Worm (Caenorhabditis elegans) whole organism, L4 larva: ENCODE measurements around the gene clc-1.
A peak's percentile ranks its signal among the peaks of the same experiment; 100 is the strongest.

Experiments
- D1046.2 ChIP-seq: fragments of 200-800 bp; sonication (Bioruptor generic); IDR thresholded peaks from 2 replicates; pipeline ENCODE4 v1.3.6; 2022; ENCODE audit warnings: missing genetic modification characterization, missing compliant biosample characterization
- F10B5.3 ChIP-seq: sonication (generic microtip); optimal IDR thresholded peaks from 2 replicates; lab custom pipeline; 2016; ENCODE audit warnings: mild to moderate bottlenecking, missing genetic modification characterization, missing compliant biosample characterization
- F44E2.7 ChIP-seq: fragments of 200-800 bp; sonication (Bioruptor generic); IDR thresholded peaks from 2 replicates; pipeline ENCODE4 v2.1.2; 2022; ENCODE audit warnings: missing genetic modification characterization, missing compliant biosample characterization
- F49E8.2 ChIP-seq: sonication (generic microtip); optimal IDR thresholded peaks from 2 replicates; lab custom pipeline; 2016; ENCODE audit warnings: missing compliant biosample characterization, mild to moderate bottlenecking, missing genetic modification characterization, borderline replicate concordance
- T20F7.1 ChIP-seq: fragments of 200-800 bp; sonication (Bioruptor generic); optimal IDR thresholded peaks from 2 replicates; lab custom pipeline; 2018; ENCODE audit warnings: mild to moderate bottlenecking, missing genetic modification characterization, missing compliant biosample characterization
- Y105C5A.15 ChIP-seq: fragments of 200-800 bp; sonication (Bioruptor generic); IDR thresholded peaks from 2 replicates; pipeline ENCODE4 v1.3.6; 2022; ENCODE audit warnings: missing genetic modification characterization, missing compliant biosample characterization
- ZK337.2 ChIP-seq: fragments of 200-800 bp; sonication (Bioruptor generic); IDR thresholded peaks from 2 replicates; pipeline ENCODE4 v1.3.6; 2022; ENCODE audit warnings: missing genetic modification reagents, missing genetic modification characterization, missing compliant biosample characterization
- ZK546.5 ChIP-seq, 2 experiments: sonication (generic microtip); optimal IDR thresholded peaks; 2 replicates each; lab custom pipeline; 2017; ENCODE audit warnings: missing biosample characterization in 2 of 2, missing genetic modification characterization in 2 of 2
- attf-4 ChIP-seq: sonication (generic microtip); optimal IDR thresholded peaks from 3 replicates; lab custom pipeline; 2017; ENCODE audit warnings: missing biosample characterization, missing genetic modification characterization
- ceh-28 ChIP-seq: fragments of 150-350 bp; optimal IDR thresholded peaks from 2 replicates; lab custom pipeline; 2014; ENCODE audit warnings: missing biosample characterization, missing genetic modification reagents, missing genetic modification characterization
- ceh-44 ChIP-seq: fragments of 200-800 bp; sonication (Bioruptor generic); IDR thresholded peaks from 2 replicates; pipeline ENCODE4 v1.3.6; 2022; ENCODE audit warnings: missing genetic modification reagents, missing genetic modification characterization, missing compliant biosample characterization
- ceh-62 ChIP-seq: sonication (generic microtip); optimal IDR thresholded peaks from 2 replicates; lab custom pipeline; 2017; ENCODE audit warnings: missing biosample characterization, missing genetic modification characterization
- ces-1 ChIP-seq: fragments of 150-350 bp; sonication (generic microtip); optimal IDR thresholded peaks from 4 replicates; lab custom pipeline; 2014; ENCODE audit warnings: missing biosample characterization, missing genetic modification reagents, missing genetic modification characterization
- ctbp-1 ChIP-seq: fragments of 200-800 bp; sonication (Bioruptor generic); IDR thresholded peaks from 2 replicates; pipeline ENCODE4 v1.3.6; 2022; ENCODE audit warnings: missing genetic modification reagents, missing genetic modification characterization, missing compliant biosample characterization
- daf-12 ChIP-seq: fragments of 150-350 bp; optimal IDR thresholded peaks from 2 replicates; lab custom pipeline; 2014; ENCODE audit warnings: missing biosample characterization, missing genetic modification reagents, missing genetic modification characterization
- daf-19 ChIP-seq: fragments of 200-800 bp; sonication (Bioruptor generic); conservative IDR thresholded peaks from 2 replicates; pipeline ENCODE4 v1.3.6; 2022; ENCODE audit warnings: missing genetic modification characterization, missing compliant biosample characterization
- dmd-8 ChIP-seq: fragments of 200-800 bp; sonication (Bioruptor generic); IDR thresholded peaks from 2 replicates; pipeline ENCODE4 v1.3.6; 2022; ENCODE audit warnings: missing genetic modification characterization, missing compliant biosample characterization
- dmd-9 ChIP-seq: fragments of 200-800 bp; sonication (Bioruptor generic); IDR thresholded peaks from 2 replicates; pipeline ENCODE4 v1.3.6; 2022; ENCODE audit warnings: missing genetic modification reagents, missing genetic modification characterization, missing compliant biosample characterization
- dve-1 ChIP-seq: sonication (generic microtip); optimal IDR thresholded peaks from 2 replicates; lab custom pipeline; 2017; ENCODE audit warnings: antibody characterized with exemption, mild to moderate bottlenecking, missing genetic modification characterization, missing compliant biosample characterization; ENCODE audit not compliant: insufficient read depth
- egl-27 ChIP-seq: sonication (generic microtip); optimal IDR thresholded peaks from 3 replicates; lab custom pipeline; 2017; ENCODE audit warnings: missing biosample characterization, missing genetic modification reagents, missing genetic modification characterization
- hif-1 ChIP-seq, 2 experiments: sonication (generic microtip); optimal IDR thresholded peaks; 2 replicates each; lab custom pipeline; 2016 to 2017; ENCODE audit warnings: missing compliant biosample characterization in 2 of 2, missing genetic modification characterization in 2 of 2, missing genetic modification reagents in 2 of 2, missing genotype in 2 of 2, mild to moderate bottlenecking in 1 of 2
- jun-1 ChIP-seq: fragments of 150-350 bp; optimal IDR thresholded peaks from 2 replicates; lab custom pipeline; 2014; ENCODE audit warnings: missing biosample characterization, missing genetic modification reagents, missing genetic modification characterization
- lim-7 ChIP-seq: fragments of 200-800 bp; sonication (Bioruptor generic); IDR thresholded peaks from 2 replicates; pipeline ENCODE4 v1.3.6; 2022; ENCODE audit warnings: missing genetic modification characterization, missing compliant biosample characterization
- lin-1 ChIP-seq: fragments of 200-800 bp; sonication (Bioruptor generic); IDR thresholded peaks from 2 replicates; pipeline ENCODE4 v1.3.6; 2022; ENCODE audit warnings: missing genetic modification reagents, missing genetic modification characterization, missing compliant biosample characterization
- lin-13 ChIP-seq: fragments of 150-350 bp; optimal IDR thresholded peaks from 2 replicates; lab custom pipeline; 2014; ENCODE audit warnings: missing biosample characterization, missing genetic modification reagents, missing genetic modification characterization
- lin-29 ChIP-seq: fragments of 200-800 bp; sonication (Bioruptor generic); IDR thresholded peaks from 2 replicates; pipeline ENCODE4 v1.3.6; 2022; ENCODE audit warnings: missing genetic modification reagents, missing genetic modification characterization, missing compliant biosample characterization
- lin-38 ChIP-seq: fragments of 200-800 bp; sonication (Bioruptor generic); IDR thresholded peaks from 2 replicates; pipeline ENCODE4 v1.3.6; 2022; ENCODE audit warnings: missing genetic modification reagents, missing genetic modification characterization, missing compliant biosample characterization
- madf-5 ChIP-seq, 2 experiments: fragments of 200-800 bp; sonication (Bioruptor generic); IDR thresholded peaks; 2 replicates each; pipeline ENCODE4 v1.3.6; 2022; ENCODE audit warnings: missing compliant biosample characterization in 2 of 2, missing genetic modification characterization in 2 of 2
- nhr-11 ChIP-seq: fragments of 150-350 bp; optimal IDR thresholded peaks from 2 replicates; lab custom pipeline; 2014; ENCODE audit warnings: missing biosample characterization, missing genetic modification characterization
- nhr-28 ChIP-seq: fragments of 150-350 bp; optimal IDR thresholded peaks from 2 replicates; lab custom pipeline; 2014; ENCODE audit warnings: missing biosample characterization, missing genetic modification characterization
- nhr-41 ChIP-seq: fragments of 200-800 bp; sonication (Bioruptor generic); IDR thresholded peaks from 2 replicates; pipeline ENCODE4 v1.3.6; 2022; ENCODE audit warnings: missing genetic modification reagents, missing genetic modification characterization, missing compliant biosample characterization
- nhr-48 ChIP-seq: sonication (generic microtip); optimal IDR thresholded peaks from 2 replicates; lab custom pipeline; 2016; ENCODE audit warnings: mild to moderate bottlenecking, missing genetic modification characterization, missing compliant biosample characterization
- nhr-6 ChIP-seq: fragments of 150-350 bp; optimal IDR thresholded peaks from 2 replicates; lab custom pipeline; 2014; ENCODE audit warnings: missing biosample characterization, missing genetic modification characterization
- nhr-76 ChIP-seq: fragments of 150-350 bp; optimal IDR thresholded peaks from 2 replicates; lab custom pipeline; 2014; ENCODE audit warnings: missing biosample characterization, missing genetic modification characterization
- pqm-1 ChIP-seq: sonication (generic microtip); optimal IDR thresholded peaks from 2 replicates; lab custom pipeline; 2017; ENCODE audit warnings: missing biosample characterization, missing genetic modification characterization
- rbr-2 ChIP-seq: sonication (generic microtip); optimal IDR thresholded peaks from 2 replicates; lab custom pipeline; 2016; ENCODE audit warnings: missing genotype, missing genetic modification characterization, missing compliant biosample characterization
- saeg-2 ChIP-seq: fragments of 200-800 bp; sonication (Bioruptor generic); IDR thresholded peaks from 2 replicates; pipeline ENCODE4 v1.3.6; 2022; ENCODE audit warnings: missing genetic modification reagents, missing genetic modification characterization, missing compliant biosample characterization
- sdz-12 ChIP-seq: fragments of 200-800 bp; sonication (Bioruptor generic); optimal IDR thresholded peaks from 2 replicates; lab custom pipeline; 2018; ENCODE audit warnings: mild to moderate bottlenecking, missing genetic modification characterization, missing compliant biosample characterization
- snpc-1.2 ChIP-seq: fragments of 200-800 bp; sonication (Bioruptor generic); IDR thresholded peaks from 2 replicates; pipeline ENCODE4 v1.3.6; 2022; ENCODE audit warnings: missing genetic modification reagents, missing genetic modification characterization, missing compliant biosample characterization
- unc-130 ChIP-seq: sonication (generic microtip); optimal IDR thresholded peaks from 2 replicates; lab custom pipeline; 2016; ENCODE audit warnings: missing genetic modification reagents, missing genetic modification characterization, missing compliant biosample characterization
- unc-39 ChIP-seq: sonication (generic microtip); optimal IDR thresholded peaks from 2 replicates; lab custom pipeline; 2017; ENCODE audit warnings: missing biosample characterization, missing genetic modification characterization
- unc-62 ChIP-seq, 3 experiments: fragments of 150-350 bp in 1 of 3; sonication (generic microtip); optimal IDR thresholded peaks in 2 of 3; peaks in 1 of 3; 1 replicate in 1 of 3; 2 replicates in 2 of 3; lab custom pipeline; 2014 to 2017; ENCODE audit warnings: missing biosample characterization in 3 of 3, missing genetic modification characterization in 3 of 3, missing genetic modification reagents in 3 of 3, missing genotype in 1 of 3
- vab-7 ChIP-seq: fragments of 200-800 bp; sonication (Bioruptor generic); IDR thresholded peaks from 2 replicates; pipeline ENCODE4 v1.3.6; 2022; ENCODE audit warnings: missing genetic modification reagents, missing genetic modification characterization, missing compliant biosample characterization
- zfp-3 ChIP-seq: fragments of 200-800 bp; sonication (Bioruptor generic); conservative IDR thresholded peaks from 2 replicates; pipeline ENCODE4 v1.3.6; 2022; ENCODE audit warnings: missing genetic modification reagents, missing genetic modification characterization, missing compliant biosample characterization
- zip-11 ChIP-seq: fragments of 200-800 bp; sonication (Bioruptor generic); IDR thresholded peaks from 2 replicates; pipeline ENCODE4 v1.3.6; 2022; ENCODE audit warnings: missing genetic modification characterization, missing compliant biosample characterization
- ztf-11 ChIP-seq: fragments of 150-350 bp; optimal IDR thresholded peaks from 2 replicates; lab custom pipeline; 2014; ENCODE audit warnings: missing biosample characterization, missing genetic modification characterization
- ztf-7 ChIP-seq: fragments of 150-350 bp; optimal IDR thresholded peaks from 2 replicates; lab custom pipeline; 2014; ENCODE audit warnings: missing biosample characterization, missing genetic modification characterization

clc-1 gene

DNA sequence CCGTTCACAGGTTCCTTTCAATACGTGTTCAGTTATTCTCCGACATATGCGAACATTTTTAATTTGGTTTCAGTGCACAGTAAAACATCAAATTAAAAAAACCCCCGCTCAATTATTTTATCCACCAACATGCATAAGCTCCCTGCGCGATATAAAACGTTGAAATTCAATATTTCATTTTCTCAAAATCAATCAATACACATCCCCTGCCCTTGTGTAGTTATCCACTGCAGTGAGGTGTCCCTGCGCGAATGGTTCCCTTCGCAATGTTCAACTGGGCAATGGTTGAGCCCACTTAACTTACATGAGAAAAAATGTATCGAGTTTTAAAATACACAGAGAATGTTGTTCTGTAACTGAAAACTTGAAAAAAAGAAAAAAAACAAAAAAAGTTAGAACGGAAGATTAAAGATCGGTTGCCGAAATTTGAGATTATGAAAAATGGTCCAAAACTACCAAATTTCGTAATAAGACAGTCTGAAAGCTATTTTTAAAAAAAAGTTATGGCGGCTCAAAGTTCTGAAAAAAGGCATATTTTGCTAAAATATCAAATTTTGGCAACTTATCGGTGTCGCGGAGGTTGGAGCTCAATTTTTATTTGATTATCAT lies 46.8 kb downstream of the clc-1 start (continued):
- TF ChIP-seq ZK546.5 (tag; optimal IDR thresholded peaks at IDR 0.05; lab: Kevin White, UChicago): peak; percentile 67 to 83
- peak; percentile 97 for TF ChIP-seq nhr-11 (tag; lab: Kevin White, UChicago)
- peak; percentile 80 for TF ChIP-seq snpc-1.2 (GFP tag; lab: Robert Waterston, UW)
- peak; percentile 98 for TF ChIP-seq ces-1 (GFP tag; lab: Kevin White, UChicago)
- peak; percentile 28 for TF ChIP-seq ceh-62 (tag; lab: Kevin White, UChicago)
- peak; percentile 99 for TF ChIP-seq daf-19
- peak; percentile 98 for TF ChIP-seq nhr-48
- TF ChIP-seq vab-7 (GFP tag; lab: Robert Waterston, UW): peak; percentile 99
- TF ChIP-seq sdz-12 (GFP tag; lab: Kevin White, UChicago): peak; percentile 90
- peak; percentile 99 for TF ChIP-seq ctbp-1
- peak; percentile 100 for TF ChIP-seq jun-1 (tag; lab: Kevin White, UChicago)
- peak; percentile 94 for TF ChIP-seq T20F7.1 (GFP tag; lab: Kevin White, UChicago)
- peak; percentile 88 for TF ChIP-seq nhr-76 (tag; lab: Kevin White, UChicago)
- TF ChIP-seq D1046.2 (GFP tag; lab: Robert Waterston, UW): peak; percentile 94
- TF ChIP-seq saeg-2: peak; percentile 99
- peak; percentile 99 for TF ChIP-seq lin-29 (GFP tag; lab: Robert Waterston, UW)
- peak; percentile 95 for TF ChIP-seq ztf-7 (tag; lab: Kevin White, UChicago)

DNA sequence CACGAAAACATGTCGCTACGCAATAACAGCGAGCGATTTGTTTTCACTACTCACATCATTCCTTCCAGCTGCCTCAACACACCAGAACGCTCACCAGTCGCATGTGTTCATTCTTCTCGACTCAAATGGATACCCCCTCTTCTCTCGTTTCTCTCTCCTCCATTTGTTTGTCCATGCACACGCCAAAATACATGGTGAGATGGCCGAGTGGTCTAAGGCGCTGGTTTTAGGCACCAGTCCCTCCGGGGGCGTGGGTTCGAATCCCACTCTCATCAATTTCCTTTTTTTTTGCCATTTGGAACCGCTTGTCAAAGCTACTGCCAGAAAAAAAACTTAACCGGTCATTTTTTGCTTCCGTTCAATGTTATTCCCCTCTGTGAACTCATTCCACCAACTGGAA lies 48.2 kb downstream of the clc-1 start:
- TF ChIP-seq ceh-44 (peak; percentile 75; the same call in 1 of the 2 replicates), pqm-1 (no peak), dmd-9 (GFP tag; lab: Robert Waterston, UW) (peak; percentile 74; the same call in 1 of the 2 replicates), nhr-41 (peak; percentile 89; the same call in 1 of the 2 replicates), zip-11 (GFP tag; lab: Robert Waterston, UW) (no peak), rbr-2 (tag; lab: Kevin White, UChicago) (peak; percentile 93), madf-5 (GFP tag; IDR thresholded peaks at IDR 0.05; lab: Robert Waterston, UW) (peak; percentile 44 to 95; a peak in 3 of 4 replicates), zfp-3 (GFP tag; lab: Robert Waterston, UW) (peak; percentile 73; the same call in 1 of the 2 replicates), sdz-12 (GFP tag; lab: Kevin White, UChicago) (peak; percentile 59), unc-62 (GFP tag; optimal IDR thresholded peaks at IDR 0.05 in 1 of 2; lab: Kevin White, UChicago) (peak in 1 of 2 experiments; percentile 95), unc-62 (tag; optimal IDR thresholded peaks at IDR 0.05; lab: Kevin White, UChicago) (no peak), daf-12 (no peak), lin-13 (peak; percentile 67), nhr-6 (tag; lab: Kevin White, UChicago) (peak; percentile 41), dve-1 (tag; lab: Kevin White, UChicago) (peak; percentile 79), saeg-2 (0 out of 2 replicates have a peak, but pooled peaks have one; percentile 73), ceh-28 (tag; lab: Kevin White, UChicago) (no peak), dmd-8 (GFP tag; lab: Robert Waterston, UW) (peak; percentile 92), unc-39 (tag; lab: Kevin White, UChicago) (no peak), ctbp-1 (peak; percentile 94), ceh-62 (tag; lab: Kevin White, UChicago) (no peak), lin-38 (peak; percentile 78), F49E8.2 (peak; percentile 65), nhr-28 (tag; lab: Kevin White, UChicago) (peak; percentile 45), lin-1 (GFP tag; lab: Robert Waterston, UW) (peak; percentile 87), hif-1 (tag; optimal IDR thresholded peaks at IDR 0.05; lab: Kevin White, UChicago) (peak; percentile 30 to 65), snpc-1.2 (GFP tag; lab: Robert Waterston, UW) (peak; percentile 92), ZK337.2 (GFP tag; lab: Robert Waterston, UW) (peak; percentile 85), egl-27 (tag; lab: Kevin White, UChicago) (no peak), attf-4 (no peak), D1046.2 (GFP tag; lab: Robert Waterston, UW) (peak; percentile 84), F44E2.7 (GFP tag; lab: Robert Waterston, UW) (no peak), ztf-11 (tag; lab: Kevin White, UChicago) (no peak), Y105C5A.15 (GFP tag; lab: Robert Waterston, UW) (peak; percentile 53; the same call in 1 of the 2 replicates), lim-7 (peak; percentile 87), F10B5.3 (tag; lab: Kevin White, UChicago) (peak; percentile 78), jun-1 (tag; lab: Kevin White, UChicago) (peak; percentile 72), unc-130 (GFP tag; lab: Kevin White, UChicago) (peak; percentile 29)
